Fruit fly (Drosophila melanogaster) whole organism, wandering third instar larva: ENCODE data around the gene CG31897.

ENCODE experiments used
- Abd-B ChIP-seq: fragments of >200 bp; optimal IDR thresholded peaks from 2 replicates; lab custom pipeline; 2017; ENCODE audit warnings: missing biosample characterization, missing genetic modification characterization
- CG32264 ChIP-seq: fragments of 200-800 bp; sonication (Bioruptor generic); optimal IDR thresholded peaks from 2 replicates; lab custom pipeline; 2016; ENCODE audit warnings: missing biosample characterization, missing genetic modification characterization
- CG9705 ChIP-seq: fragments of 200-800 bp; sonication (Bioruptor generic); optimal IDR thresholded peaks from 2 replicates; lab custom pipeline; 2018; ENCODE audit warnings: missing biosample characterization, mild to moderate bottlenecking, missing genetic modification characterization
- CrebA ChIP-seq: fragments of 200-800 bp; sonication (Bioruptor generic); optimal IDR thresholded peaks from 2 replicates; lab custom pipeline; 2016; ENCODE audit warnings: missing biosample characterization, mild to moderate bottlenecking, missing genetic modification characterization, borderline replicate concordance
- Dfd ChIP-seq: fragments of >200 bp; optimal IDR thresholded peaks from 2 replicates; lab custom pipeline; 2017; ENCODE audit warnings: missing biosample characterization, missing genetic modification characterization
- Dif ChIP-seq: fragments of 200-275, 200-300 bp; sonication (Bioruptor generic); optimal IDR thresholded peaks from 2 replicates; lab custom pipeline; 2018; ENCODE audit warnings: missing biosample characterization, missing genetic modification characterization; ENCODE audit not compliant: partially characterized antibody
- GATAd ChIP-seq: sonication (Bioruptor generic); optimal IDR thresholded peaks from 2 replicates; lab custom pipeline; 2016; ENCODE audit warnings: missing biosample characterization, missing genetic modification characterization
- HLH106 ChIP-seq: fragments of 200-800 bp; optimal IDR thresholded peaks from 3 replicates; lab custom pipeline; 2019; ENCODE audit warnings: missing biosample characterization, mild to moderate bottlenecking, missing genetic modification characterization, moderate library complexity
- Hnf4 ChIP-seq: fragments of 200-800 bp; sonication (Bioruptor generic); optimal IDR thresholded peaks from 2 replicates; lab custom pipeline; 2016; ENCODE audit warnings: missing biosample characterization, mild to moderate bottlenecking, missing genetic modification characterization
- Hr78 ChIP-seq: fragments of >200 bp; optimal IDR thresholded peaks from 2 replicates; lab custom pipeline; 2017; ENCODE audit warnings: missing biosample characterization, missing genetic modification characterization
- Hr83 ChIP-seq: fragments of 200-300 bp; sonication (Bioruptor generic); optimal IDR thresholded peaks from 2 replicates; lab custom pipeline; 2016; ENCODE audit warnings: missing biosample characterization, mild to moderate bottlenecking, missing genetic modification characterization, moderate library complexity; ENCODE audit not compliant: poor library complexity, severe bottlenecking
- Jra ChIP-seq: sonication (Bioruptor generic); optimal IDR thresholded peaks from 2 replicates; lab custom pipeline; 2016; ENCODE audit warnings: missing biosample characterization, missing genetic modification characterization
- Mio ChIP-seq: sonication (Bioruptor generic); optimal IDR thresholded peaks from 2 replicates; lab custom pipeline; 2016; ENCODE audit warnings: missing biosample characterization, missing genetic modification characterization
- Myc ChIP-seq: fragments of >200 bp; optimal IDR thresholded peaks from 2 replicates; lab custom pipeline; 2017
- N ChIP-seq: fragments of >200 bp; optimal IDR thresholded peaks from 2 replicates; lab custom pipeline; 2018; ENCODE audit warnings: missing biosample characterization, missing external identifiers, missing genetic modification characterization
- OdsH ChIP-seq: fragments of 200-800 bp; sonication (Bioruptor generic); optimal IDR thresholded peaks from 2 replicates; lab custom pipeline; 2016; ENCODE audit warnings: missing biosample characterization, mild to moderate bottlenecking, missing genetic modification characterization
- Rel ChIP-seq, 2 experiments: fragments of 200-800 bp; sonication (Bioruptor generic) in 1 of 2; optimal IDR thresholded peaks; 2 replicates in 1 of 2; 3 replicates in 1 of 2; lab custom pipeline; 2016 to 2019; ENCODE audit warnings: mild to moderate bottlenecking in 2 of 2, missing biosample characterization in 2 of 2, missing genetic modification characterization in 2 of 2, moderate library complexity in 1 of 2
- Sp1 ChIP-seq: fragments of 200-800 bp; sonication (Bioruptor generic); optimal IDR thresholded peaks from 3 replicates; lab custom pipeline; 2019; ENCODE audit warnings: missing biosample characterization, mild to moderate bottlenecking, missing genetic modification characterization, moderate library complexity
- Vsx2 ChIP-seq: fragments of 200-300, 225-300 bp; sonication (Bioruptor generic); optimal IDR thresholded peaks from 2 replicates; lab custom pipeline; 2018; ENCODE audit warnings: missing biosample characterization, missing genetic modification characterization; ENCODE audit not compliant: partially characterized antibody
- br ChIP-seq: fragments of 200-800 bp; sonication (Bioruptor generic); optimal IDR thresholded peaks from 2 replicates; lab custom pipeline; 2016; ENCODE audit warnings: missing biosample characterization, missing genetic modification characterization
- brk ChIP-seq: fragments of 200-800 bp; sonication (Bioruptor generic); optimal IDR thresholded peaks from 2 replicates; lab custom pipeline; 2016; ENCODE audit warnings: missing biosample characterization, mild to moderate bottlenecking, missing genetic modification characterization
- dl ChIP-seq, 2 experiments: fragments of 175-275, 200-275 bp in 1 of 2; fragments of 200-275 bp in 1 of 2; sonication (Bioruptor generic); optimal IDR thresholded peaks; lab custom pipeline; 2018; ENCODE audit warnings: mild to moderate bottlenecking in 2 of 2, missing biosample characterization in 2 of 2, missing genetic modification characterization in 2 of 2, moderate library complexity in 2 of 2; ENCODE audit not compliant: partially characterized antibody in 2 of 2, insufficient read depth in 1 of 2
- dmrt93B ChIP-seq: fragments of 200-800 bp; sonication (Bioruptor generic); optimal IDR thresholded peaks from 2 replicates; lab custom pipeline; 2018; ENCODE audit warnings: missing biosample characterization, mild to moderate bottlenecking, missing genetic modification characterization
- dsf ChIP-seq: sonication (Bioruptor generic); optimal IDR thresholded peaks from 2 replicates; lab custom pipeline; 2016; ENCODE audit warnings: missing biosample characterization, missing genetic modification characterization, borderline replicate concordance
- ey ChIP-seq: fragments of 200-800 bp; sonication (Bioruptor generic); optimal IDR thresholded peaks from 2 replicates; lab custom pipeline; 2016; ENCODE audit warnings: missing biosample characterization, missing genetic modification characterization
- foxo ChIP-seq, 2 experiments: fragments of 200-800 bp; sonication (Bioruptor generic); optimal IDR thresholded peaks; 2 replicates in 1 of 2; 3 replicates in 1 of 2; lab custom pipeline; 2016 to 2017; ENCODE audit warnings: missing biosample characterization in 2 of 2, missing genetic modification characterization in 2 of 2
- fru ChIP-seq: fragments of 200-800 bp; sonication (Bioruptor generic); optimal IDR thresholded peaks from 3 replicates; lab custom pipeline; 2016; ENCODE audit warnings: missing biosample characterization, mild to moderate bottlenecking, missing genetic modification characterization
- h ChIP-seq: fragments of 200-800 bp; sonication (Bioruptor generic); optimal IDR thresholded peaks from 3 replicates; lab custom pipeline; 2016; ENCODE audit warnings: missing biosample characterization, mild to moderate bottlenecking, missing genetic modification characterization
- jim ChIP-seq: fragments of 175-275, 200-325 bp; sonication (Bioruptor generic); optimal IDR thresholded peaks from 2 replicates; lab custom pipeline; 2016; ENCODE audit warnings: missing biosample characterization, mild to moderate bottlenecking, missing genetic modification characterization
- lola ChIP-seq: fragments of >200 bp; optimal IDR thresholded peaks from 2 replicates; lab custom pipeline; 2017; ENCODE audit warnings: missing biosample characterization, missing genetic modification characterization
- pan ChIP-seq: fragments of >200 bp; optimal IDR thresholded peaks from 2 replicates; lab custom pipeline; 2017
- psq ChIP-seq: fragments of 200-800 bp; sonication (Bioruptor generic); optimal IDR thresholded peaks from 3 replicates; lab custom pipeline; 2017; ENCODE audit warnings: missing biosample characterization, mild to moderate bottlenecking, missing genetic modification characterization, moderate library complexity
- rgr ChIP-seq: fragments of 200-800 bp; sonication (Bioruptor generic); optimal IDR thresholded peaks from 3 replicates; lab custom pipeline; 2016; ENCODE audit warnings: missing biosample characterization, mild to moderate bottlenecking, missing genetic modification characterization
- sage ChIP-seq: fragments of 200-800 bp; sonication (Bioruptor generic); optimal IDR thresholded peaks from 2 replicates; lab custom pipeline; 2016; ENCODE audit warnings: missing biosample characterization, mild to moderate bottlenecking, missing genetic modification characterization
- sv ChIP-seq: fragments of 200-800 bp; sonication (Bioruptor generic); optimal IDR thresholded peaks from 3 replicates; lab custom pipeline; 2016; ENCODE audit warnings: missing biosample characterization, missing genetic modification characterization
- tai ChIP-seq: sonication (Bioruptor generic); optimal IDR thresholded peaks from 2 replicates; lab custom pipeline; 2016; ENCODE audit warnings: missing biosample characterization, missing genetic modification characterization
- usp ChIP-seq: fragments of >200 bp; optimal IDR thresholded peaks from 2 replicates; lab custom pipeline; 2017; ENCODE audit warnings: missing biosample characterization, missing genetic modification characterization
- woc ChIP-seq: sonication (Bioruptor generic); optimal IDR thresholded peaks from 2 replicates; lab custom pipeline; 2016; ENCODE audit warnings: missing biosample characterization, mild to moderate bottlenecking, missing genetic modification characterization

Gene CG31897

dm6 chr2L:8414887-8415883 is 27.1 kb upstream of the CG31897 start, which contains the start of the genes CG13398 and Akap200 (continued):
- TF ChIP-seq Abd-B = no peak
- no peak for TF ChIP-seq lola (GFP tag; lab: Kevin White, UChicago)

dm6 chr2L:8416350-8417046 is 25.7 kb upstream of the CG31897 start:
- TF ChIP-seq Dfd = no peak
- TF ChIP-seq sage (GFP tag; lab: Kevin White, UChicago) = peak; percentile 48
- peak; percentile 79 for TF ChIP-seq Hnf4
- peak; percentile 67 for TF ChIP-seq Sp1 (GFP tag; lab: Kevin White, UChicago)
- TF ChIP-seq CG32264 (GFP tag; lab: Kevin White, UChicago) = peak; percentile 1
- no peak for TF ChIP-seq jim
- no peak for TF ChIP-seq Rel (GFP tag; optimal IDR thresholded peaks at IDR 0.05; lab: Kevin White, UChicago)
- peak; percentile 52 for TF ChIP-seq Rel (tag; optimal IDR thresholded peaks at IDR 0.05; lab: Kevin White, UChicago)
- TF ChIP-seq pan = no peak
- TF ChIP-seq Jra (GFP tag; lab: Kevin White, UChicago) = peak; percentile 60
- no peak for TF ChIP-seq sv (GFP tag; lab: Kevin White, UChicago)
- no peak for TF ChIP-seq Hr78
- TF ChIP-seq OdsH = peak; percentile 49
- peak; percentile 84 for TF ChIP-seq fru
- no peak for TF ChIP-seq N (GFP tag; lab: Kevin White, UChicago)
- TF ChIP-seq usp (GFP tag; lab: Kevin White, UChicago) = no peak
- TF ChIP-seq lola (GFP tag; lab: Kevin White, UChicago) = no peak
- no peak for TF ChIP-seq Myc (lab: Kevin White, UChicago)
- peak; percentile 77 for TF ChIP-seq Dif (GFP tag; lab: Kevin White, UChicago)
- peak; percentile 37 for TF ChIP-seq brk (GFP tag; lab: Kevin White, UChicago)
- TF ChIP-seq foxo (GFP tag; optimal IDR thresholded peaks at IDR 0.05; lab: Kevin White, UChicago) = peak in 1 of 2 experiments; percentile 84
- TF ChIP-seq dsf (GFP tag; lab: Kevin White, UChicago) = no peak
- TF ChIP-seq Vsx2 (GFP tag; lab: Kevin White, UChicago) = peak; percentile 14
- no peak for TF ChIP-seq GATAd
- TF ChIP-seq Mio = no peak
- TF ChIP-seq dl (GFP tag; optimal IDR thresholded peaks at IDR 0.05; lab: Kevin White, UChicago; ENCODE audit: insufficient read depth in 1 of 2, partially characterized antibody in 2 of 2) = peak; percentile 83 to 87
- peak; percentile 59 for TF ChIP-seq HLH106 (tag; lab: Kevin White, UChicago)
- TF ChIP-seq CrebA (GFP tag; lab: Kevin White, UChicago) = no peak
- TF ChIP-seq tai = no peak
- peak; percentile 100 for TF ChIP-seq psq
- peak; percentile 64 for TF ChIP-seq woc (GFP tag; lab: Kevin White, UChicago)
- TF ChIP-seq CG9705 (GFP tag; lab: Kevin White, UChicago) = peak; percentile 36
- peak; percentile 73 for TF ChIP-seq br
- peak; percentile 81 for TF ChIP-seq ey (GFP tag; lab: Kevin White, UChicago)
- TF ChIP-seq Abd-B = no peak
- peak; percentile 71 for TF ChIP-seq rgr (GFP tag; lab: Kevin White, UChicago)
- no peak for TF ChIP-seq Hr83 (GFP tag; lab: Kevin White, UChicago)
- TF ChIP-seq h (GFP tag; lab: Kevin White, UChicago) = peak; percentile 81
- peak; percentile 35 for TF ChIP-seq dmrt93B
